Worm (Caenorhabditis elegans) whole organism, L3 larva: ENCODE measurements around the gene D1054.1.

Source experiments
- R02D3.7 ChIP-seq: fragments of 150-350 bp; optimal IDR thresholded peaks from 2 replicates; lab custom pipeline; 2014; ENCODE audit warnings: missing biosample characterization, missing genetic modification characterization
- ZK546.5 ChIP-seq: sonication (generic microtip); optimal IDR thresholded peaks from 2 replicates; lab custom pipeline; 2017; ENCODE audit warnings: missing biosample characterization, missing genetic modification characterization
- ama-1 ChIP-seq: fragments of 150-350 bp; optimal IDR thresholded peaks from 2 replicates; lab custom pipeline; 2018
- ceh-28 ChIP-seq: fragments of 150-350 bp; optimal IDR thresholded peaks from 2 replicates; lab custom pipeline; 2014; ENCODE audit warnings: missing biosample characterization, missing genetic modification reagents, missing genetic modification characterization
- ceh-82 ChIP-seq: fragments of 150-350 bp; optimal IDR thresholded peaks from 2 replicates; lab custom pipeline; 2014; ENCODE audit warnings: missing biosample characterization, missing genetic modification characterization
- ceh-9 ChIP-seq: sonication (generic microtip); optimal IDR thresholded peaks from 2 replicates; lab custom pipeline; 2018; ENCODE audit warnings: missing biosample characterization, missing genetic modification characterization
- daf-12 ChIP-seq: fragments of 150-350 bp; optimal IDR thresholded peaks from 2 replicates; lab custom pipeline; 2014; ENCODE audit warnings: missing biosample characterization, missing genetic modification reagents, missing genetic modification characterization
- egl-27 ChIP-seq: sonication (generic microtip); optimal IDR thresholded peaks from 4 replicates; lab custom pipeline; 2017; ENCODE audit warnings: missing biosample characterization, missing genetic modification reagents, missing genetic modification characterization
- egl-5 ChIP-seq: fragments of 150-350 bp; optimal IDR thresholded peaks from 2 replicates; lab custom pipeline; 2017; ENCODE audit warnings: missing biosample characterization, missing genetic modification reagents, missing genetic modification characterization, inconsistent platforms
- elt-1 ChIP-seq: fragments of 150-350 bp; optimal IDR thresholded peaks from 2 replicates; lab custom pipeline; 2014; ENCODE audit warnings: missing biosample characterization, missing genetic modification characterization
- elt-2 ChIP-seq: sonication (generic microtip); optimal IDR thresholded peaks from 2 replicates; lab custom pipeline; 2016; ENCODE audit warnings: missing genetic modification reagents, mild to moderate bottlenecking, missing genetic modification characterization, missing compliant biosample characterization
- eor-1 ChIP-seq, 2 experiments: fragments of 150-350 bp; optimal IDR thresholded peaks; 2 replicates each; lab custom pipeline; 2014 to 2018; ENCODE audit warnings: missing biosample characterization in 2 of 2, missing genetic modification characterization in 2 of 2
- fkh-10 ChIP-seq: sonication (generic microtip); optimal IDR thresholded peaks from 2 replicates; lab custom pipeline; 2017; ENCODE audit warnings: missing biosample characterization, missing genetic modification reagents, missing genetic modification characterization
- fkh-2 ChIP-seq: fragments of 150-350 bp; optimal IDR thresholded peaks from 2 replicates; lab custom pipeline; 2014; ENCODE audit warnings: missing biosample characterization, missing genetic modification reagents, missing genetic modification characterization
- fos-1 ChIP-seq: fragments of 150-350 bp; optimal IDR thresholded peaks from 2 replicates; lab custom pipeline; 2014; ENCODE audit warnings: missing biosample characterization, missing genetic modification characterization
- hmg-11 ChIP-seq: sonication (generic microtip); optimal IDR thresholded peaks from 2 replicates; lab custom pipeline; 2016; ENCODE audit warnings: missing genetic modification characterization, missing compliant biosample characterization
- lin-15B ChIP-seq: fragments of 150-350 bp; optimal IDR thresholded peaks from 2 replicates; lab custom pipeline; 2014; ENCODE audit warnings: missing biosample characterization, missing genetic modification characterization
- lin-39 ChIP-seq: fragments of 150-350 bp; optimal IDR thresholded peaks from 2 replicates; lab custom pipeline; 2018; ENCODE audit warnings: missing biosample characterization, missing genetic modification reagents, missing genetic modification characterization
- mdl-1 ChIP-seq: fragments of 150-350 bp; optimal IDR thresholded peaks from 2 replicates; lab custom pipeline; 2014; ENCODE audit warnings: missing biosample characterization, missing genetic modification characterization
- mml-1 ChIP-seq: fragments of 150-350 bp; sonication (generic microtip); optimal IDR thresholded peaks from 3 replicates; lab custom pipeline; 2014; ENCODE audit warnings: missing biosample characterization, missing genetic modification characterization
- nfya-1 ChIP-seq: sonication (generic microtip); optimal IDR thresholded peaks from 2 replicates; lab custom pipeline; 2017; ENCODE audit warnings: missing genetic modification characterization, mild to moderate bottlenecking, missing compliant biosample characterization, antibody characterized with exemption, moderate library complexity; ENCODE audit not compliant: insufficient read depth
- nhr-11 ChIP-seq: fragments of 150-350 bp; optimal IDR thresholded peaks from 2 replicates; lab custom pipeline; 2014; ENCODE audit warnings: missing biosample characterization, missing genetic modification characterization
- nhr-12 ChIP-seq: fragments of 150-350 bp; optimal IDR thresholded peaks from 2 replicates; lab custom pipeline; 2014; ENCODE audit warnings: missing biosample characterization, missing genetic modification characterization
- nhr-23 ChIP-seq: fragments of 150-350 bp; optimal IDR thresholded peaks from 2 replicates; lab custom pipeline; 2014; ENCODE audit warnings: missing biosample characterization, missing genetic modification reagents, missing genetic modification characterization
- nhr-237 ChIP-seq: fragments of 150-350 bp; optimal IDR thresholded peaks from 2 replicates; lab custom pipeline; 2014; ENCODE audit warnings: missing biosample characterization, missing genetic modification characterization
- nhr-25 ChIP-seq: sonication (generic microtip); optimal IDR thresholded peaks from 2 replicates; lab custom pipeline; 2017; ENCODE audit warnings: missing biosample characterization, missing genetic modification characterization
- nhr-28 ChIP-seq: fragments of 150-350 bp; optimal IDR thresholded peaks from 2 replicates; lab custom pipeline; 2014; ENCODE audit warnings: missing biosample characterization, missing genetic modification characterization
- nhr-43 ChIP-seq: sonication (generic microtip); optimal IDR thresholded peaks from 2 replicates; lab custom pipeline; 2016; ENCODE audit warnings: mild to moderate bottlenecking, missing genetic modification characterization, missing compliant biosample characterization; ENCODE audit not compliant: poor library complexity, severe bottlenecking
- nhr-77 ChIP-seq: fragments of 150-350 bp; optimal IDR thresholded peaks from 2 replicates; lab custom pipeline; 2014; ENCODE audit warnings: missing biosample characterization, missing genetic modification characterization
- pha-4 ChIP-seq: fragments of 150-350 bp; optimal IDR thresholded peaks from 2 replicates; lab custom pipeline; 2014; ENCODE audit warnings: missing biosample characterization, missing genetic modification reagents, missing genetic modification characterization
- pqm-1 ChIP-seq: fragments of 150-350 bp; optimal IDR thresholded peaks from 2 replicates; lab custom pipeline; 2017; ENCODE audit warnings: missing biosample characterization, missing genetic modification characterization, inconsistent platforms
- sea-2 ChIP-seq: fragments of 150-350 bp; sonication (generic microtip); optimal IDR thresholded peaks from 4 replicates; lab custom pipeline; 2014; ENCODE audit warnings: missing biosample characterization, missing genetic modification reagents, missing genetic modification characterization
- skn-1 ChIP-seq: fragments of 150-350 bp; optimal IDR thresholded peaks from 2 replicates; lab custom pipeline; 2014; ENCODE audit warnings: missing biosample characterization, missing genetic modification characterization
- snpc-4 ChIP-seq: fragments of 150-350 bp; optimal IDR thresholded peaks from 2 replicates; lab custom pipeline; 2014; ENCODE audit warnings: missing biosample characterization, missing genetic modification characterization
- unc-62 ChIP-seq: fragments of 150-350 bp; sonication (generic microtip); optimal IDR thresholded peaks from 4 replicates; lab custom pipeline; 2014; ENCODE audit warnings: missing biosample characterization, missing genetic modification reagents, missing genetic modification characterization
- zag-1 ChIP-seq: fragments of 150-350 bp; optimal IDR thresholded peaks from 2 replicates; lab custom pipeline; 2014; ENCODE audit warnings: missing biosample characterization, missing genetic modification characterization
- ztf-4 ChIP-seq: fragments of 150-350 bp; optimal IDR thresholded peaks from 2 replicates; lab custom pipeline; 2014; ENCODE audit warnings: missing biosample characterization, missing genetic modification characterization

D1054.1 gene

ce11 chrV:10770026-10770425, at the start of gene D1054.1, which contains the start of gene pas-2:
Gene D1054.1 (minus strand): TSS chrV:10770217.
Gene pas-2 (plus strand): TSS chrV:10770368.
- TF ChIP-seq unc-62: no peak
- peak; percentile 1 for TF ChIP-seq pqm-1 (tag; lab: Kevin White, UChicago)
- TF ChIP-seq pha-4 (tag; lab: Kevin White, UChicago): peak; percentile 47
- TF ChIP-seq snpc-4: peak; percentile 49
- TF ChIP-seq elt-2 (tag; lab: Kevin White, UChicago): peak; percentile 19
- TF ChIP-seq skn-1 (tag; lab: Kevin White, UChicago): peak; percentile 83
- peak; percentile 37 for TF ChIP-seq lin-39
- TF ChIP-seq ama-1 (lab: Kevin White, UChicago): no peak
- no peak for TF ChIP-seq ceh-9 (tag; lab: Kevin White, UChicago)
- TF ChIP-seq egl-5 (tag; lab: Kevin White, UChicago): peak; percentile 71
- peak; percentile 20 for TF ChIP-seq lin-15B (tag; lab: Kevin White, UChicago)

ce11 chrV:10818498-10818897, 48.5 kb upstream of the D1054.1 start:
- TF ChIP-seq R02D3.7: no peak
- TF ChIP-seq elt-1 (tag; lab: Kevin White, UChicago): no peak
- no peak for TF ChIP-seq ztf-4
- no peak for TF ChIP-seq nhr-23
- no peak for TF ChIP-seq lin-39
- TF ChIP-seq hmg-11 (tag; lab: Kevin White, UChicago): no peak
- no peak for TF ChIP-seq pqm-1 (tag; lab: Kevin White, UChicago)
- TF ChIP-seq egl-27 (tag; lab: Kevin White, UChicago): no peak
- TF ChIP-seq daf-12: no peak
- no peak for TF ChIP-seq ceh-82

ce11 chrV:10816831-10817230, 46.8 kb upstream of the D1054.1 start:
- TF ChIP-seq fkh-10 (GFP tag; lab: Kevin White, UChicago) (peak; percentile 25), sea-2 (GFP tag; lab: Kevin White, UChicago) (no peak)

ce11 chrV:10814333-10814732, 44.3 kb upstream of the D1054.1 start:
- TF ChIP-seq snpc-4 (no peak), egl-5 (tag; lab: Kevin White, UChicago) (no peak), nhr-237 (tag; lab: Kevin White, UChicago) (no peak), nhr-11 (tag; lab: Kevin White, UChicago) (no peak), mdl-1 (tag; lab: Kevin White, UChicago) (no peak), zag-1 (tag; lab: Kevin White, UChicago) (no peak), elt-2 (tag; lab: Kevin White, UChicago) (no peak), nhr-43 (tag; lab: Kevin White, UChicago) (no peak), egl-27 (tag; lab: Kevin White, UChicago) (no peak), ZK546.5 (tag; lab: Kevin White, UChicago) (no peak), ztf-4 (no peak), ceh-9 (tag; lab: Kevin White, UChicago) (no peak)

- TF ChIP-seq nhr-11 (tag; lab: Kevin White, UChicago) (no peak), ama-1 (lab: Kevin White, UChicago) (no peak), elt-1 (tag; lab: Kevin White, UChicago) (no peak), nfya-1 (tag; lab: Kevin White, UChicago) (peak; percentile 36), skn-1 (tag; lab: Kevin White, UChicago) (no peak), nhr-237 (tag; lab: Kevin White, UChicago) (no peak), nhr-12 (tag; lab: Kevin White, UChicago) (no peak), pqm-1 (tag; lab: Kevin White, UChicago) (no peak), fkh-2 (tag; lab: Kevin White, UChicago) (no peak), ZK546.5 (tag; lab: Kevin White, UChicago) (no peak), egl-5 (tag; lab: Kevin White, UChicago) (no peak), nhr-25 (tag; lab: Kevin White, UChicago) (peak; percentile 34), ceh-28 (tag; lab: Kevin White, UChicago) (no peak), lin-15B (tag; lab: Kevin White, UChicago) (peak; percentile 44), nhr-28 (tag; lab: Kevin White, UChicago) (no peak), ztf-4 (no peak), ceh-9 (tag; lab: Kevin White, UChicago) (no peak), mdl-1 (tag; lab: Kevin White, UChicago) (no peak), elt-2 (tag; lab: Kevin White, UChicago) (peak; percentile 4), fos-1 (tag; lab: Kevin White, UChicago) (no peak), sea-2 (GFP tag; lab: Kevin White, UChicago) (no peak), fkh-10 (GFP tag; lab: Kevin White, UChicago) (no peak), egl-27 (tag; lab: Kevin White, UChicago) (no peak), eor-1 (tag; optimal IDR thresholded peaks at IDR 0.05; lab: Kevin White, UChicago) (no peak), mml-1 (tag; lab: Kevin White, UChicago) (no peak), nhr-77 (no peak)
- TF ChIP-seq, all 47 proteins: peak for 4
Observed at ce11 chrV:10813425-10814156, 43.6 kb upstream of the D1054.1 start, which contains the start of the genes C29A12.1 and lig-1. Gene C29A12.1 (minus strand): TSS chrV:10813487. Gene lig-1 (plus strand): TSS chrV:10814106.
